Fruit fly (Drosophila melanogaster): ENCODE results near the gene obst-I.

dm6 chr3L:2253962-2254662 lies 13.5 kb upstream of the obst-I start:
- TF ChIP-seq CG8478 (optimal IDR thresholded peaks at IDR 0.05) = no peak
- no peak for TF ChIP-seq pan (optimal IDR thresholded peaks at IDR 0.05)
- TF ChIP-seq psq (optimal IDR thresholded peaks at IDR 0.05) = no peak
- no peak for TF ChIP-seq Dll (optimal IDR thresholded peaks at IDR 0.05)
